Worm (Caenorhabditis elegans) whole organism, early embryonic: ENCODE data around the gene Y57G11A.4.
A peak's percentile ranks its signal among the peaks of the same experiment; 100 is the strongest.

Experiments
- B0310.2 ChIP-seq: sonication (generic microtip); optimal IDR thresholded peaks from 2 replicates; lab custom pipeline; 2016; ENCODE audit warnings: mild to moderate bottlenecking, missing genetic modification characterization, missing compliant biosample characterization
- F13C5.2 ChIP-seq: sonication (generic microtip); optimal IDR thresholded peaks from 2 replicates; lab custom pipeline; 2017; ENCODE audit warnings: mild to moderate bottlenecking, missing genetic modification characterization, inconsistent platforms, missing compliant biosample characterization
- aly-1 ChIP-seq: sonication (generic microtip); optimal IDR thresholded peaks from 2 replicates; lab custom pipeline; 2016; ENCODE audit warnings: missing genetic modification characterization, missing compliant biosample characterization
- ama-1 ChIP-seq: fragments of 150-350 bp; optimal IDR thresholded peaks from 2 replicates; lab custom pipeline; 2014
- ceh-13 ChIP-seq: fragments of 200-800 bp; sonication (Bioruptor generic); optimal IDR thresholded peaks from 2 replicates; lab custom pipeline; 2018; ENCODE audit warnings: mild to moderate bottlenecking, missing genetic modification characterization, missing compliant biosample characterization
- ceh-36 ChIP-seq: sonication (generic microtip); optimal IDR thresholded peaks from 2 replicates; lab custom pipeline; 2016; ENCODE audit warnings: missing genetic modification characterization, inconsistent platforms, missing compliant biosample characterization
- ets-7 ChIP-seq: sonication (generic microtip); optimal IDR thresholded peaks from 2 replicates; lab custom pipeline; 2016; ENCODE audit warnings: missing genotype, missing genetic modification characterization, missing compliant biosample characterization
- flt-1 ChIP-seq: fragments of 200-800 bp; sonication (Bioruptor generic); IDR thresholded peaks from 2 replicates; pipeline ENCODE4 v1.3.6; 2022; ENCODE audit warnings: missing genetic modification characterization, missing compliant biosample characterization
- hmbx-1 ChIP-seq: sonication (generic microtip); optimal IDR thresholded peaks from 2 replicates; lab custom pipeline; 2016; ENCODE audit warnings: mild to moderate bottlenecking, missing genetic modification characterization, missing compliant biosample characterization
- hmg-4 ChIP-seq: fragments of 200-800 bp; sonication (Bioruptor generic); optimal IDR thresholded peaks from 2 replicates; lab custom pipeline; 2018; ENCODE audit warnings: mild to moderate bottlenecking, missing genetic modification characterization, missing compliant biosample characterization
- hnd-1 ChIP-seq: sonication (generic microtip); optimal IDR thresholded peaks from 2 replicates; lab custom pipeline; 2016; ENCODE audit warnings: missing genetic modification characterization, missing compliant biosample characterization
- pes-1 ChIP-seq: fragments of 200-800 bp; sonication (Bioruptor generic); IDR thresholded peaks from 2 replicates; pipeline ENCODE4 v1.3.6; 2022; ENCODE audit warnings: missing genetic modification reagents, missing genetic modification characterization, missing compliant biosample characterization
- scrt-1 ChIP-seq: fragments of 200-800 bp; sonication (Bioruptor generic); IDR thresholded peaks from 2 replicates; pipeline ENCODE4 v1.3.6; 2022; ENCODE audit warnings: missing genetic modification characterization, missing compliant biosample characterization
- sea-1 ChIP-seq: fragments of 200-800 bp; sonication (Bioruptor generic); conservative IDR thresholded peaks from 2 replicates; pipeline ENCODE4 v1.3.6; 2022; ENCODE audit warnings: missing genetic modification characterization, missing compliant biosample characterization
- tbx-11 ChIP-seq: fragments of 200-800 bp; sonication (Bioruptor generic); IDR thresholded peaks from 2 replicates; pipeline ENCODE4 v1.3.6; 2022; ENCODE audit warnings: missing genetic modification characterization, missing compliant biosample characterization
- tbx-37 ChIP-seq: fragments of 200-800 bp; sonication (Bioruptor generic); conservative IDR thresholded peaks from 2 replicates; pipeline ENCODE4 v1.3.6; 2022; ENCODE audit warnings: missing genetic modification reagents, missing genetic modification characterization, missing compliant biosample characterization
- tra-4 ChIP-seq: sonication (generic microtip); optimal IDR thresholded peaks from 2 replicates; lab custom pipeline; 2017; ENCODE audit warnings: missing genetic modification characterization, missing compliant biosample characterization

The Y57G11A.4 gene

DNA sequence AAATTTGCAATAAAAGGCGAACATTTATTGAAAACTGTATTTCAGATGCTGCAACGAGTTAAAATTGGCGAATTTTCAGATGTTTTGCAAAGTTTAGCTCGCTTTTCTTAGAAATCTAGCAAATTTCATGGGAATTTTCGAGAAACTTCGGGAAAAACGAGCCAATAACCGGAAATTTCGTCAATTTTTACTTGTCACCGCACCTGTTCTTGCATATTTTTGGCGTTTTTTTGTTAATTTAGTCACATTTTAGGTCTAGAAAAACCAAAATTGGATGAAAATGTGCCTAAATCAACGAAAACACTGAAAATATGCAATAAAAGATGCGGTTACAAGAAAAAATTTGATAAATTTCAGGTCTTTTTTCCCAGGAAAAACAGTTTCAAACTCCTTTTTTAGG, 15.2 kb upstream of the Y57G11A.4 start:
- no peak for TF ChIP-seq ets-7 (tag; lab: Kevin White, UChicago)
- TF ChIP-seq hmg-4: no peak
- TF ChIP-seq tbx-11 (GFP tag; lab: Robert Waterston, UW): no peak
- no peak for TF ChIP-seq pes-1 (GFP tag; lab: Robert Waterston, UW)
- TF ChIP-seq hnd-1: no peak
- no peak for TF ChIP-seq sea-1 (GFP tag; lab: Robert Waterston, UW)
- no peak for TF ChIP-seq tra-4
- no peak for TF ChIP-seq ceh-13 (GFP tag; lab: Kevin White, UChicago)
- TF ChIP-seq tbx-37 (GFP tag; lab: Robert Waterston, UW): no peak
- TF ChIP-seq flt-1: no peak
- TF ChIP-seq F13C5.2 (tag; lab: Kevin White, UChicago): no peak
- no peak for TF ChIP-seq B0310.2 (tag; lab: Kevin White, UChicago)
- TF ChIP-seq ceh-36 (tag; lab: Kevin White, UChicago): no peak
- no peak for TF ChIP-seq aly-1 (tag; lab: Kevin White, UChicago)
- no peak for TF ChIP-seq scrt-1
- no peak for TF ChIP-seq hmbx-1
- TF ChIP-seq ama-1 (lab: Kevin White, UChicago): no peak

DNA sequence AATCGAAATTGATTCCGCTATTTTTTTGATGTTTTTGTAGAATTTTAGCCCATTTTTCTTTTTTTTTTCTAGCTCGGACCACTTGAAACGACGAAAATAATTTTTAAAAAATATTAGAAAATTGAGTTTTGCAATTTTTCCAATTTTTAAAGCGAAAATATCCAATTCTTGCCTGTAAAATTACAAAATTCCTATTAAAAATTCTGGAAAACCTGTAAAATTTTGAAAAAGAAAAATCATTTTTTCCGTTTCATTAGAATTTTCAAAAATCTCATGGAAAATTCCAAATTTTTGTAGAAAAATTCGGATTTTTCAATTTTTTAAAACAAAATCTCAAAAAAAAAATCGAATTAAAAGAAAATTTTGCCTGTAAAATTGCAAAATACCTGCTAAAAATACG, 13.1 kb upstream of the Y57G11A.4 start:
- TF ChIP-seq tbx-37 (GFP tag; lab: Robert Waterston, UW): no peak
- TF ChIP-seq ets-7 (tag; lab: Kevin White, UChicago): no peak
- TF ChIP-seq hmg-4: no peak
- TF ChIP-seq F13C5.2 (tag; lab: Kevin White, UChicago): no peak
- TF ChIP-seq B0310.2 (tag; lab: Kevin White, UChicago): no peak
- no peak for TF ChIP-seq hnd-1
- TF ChIP-seq pes-1 (GFP tag; lab: Robert Waterston, UW): no peak
- TF ChIP-seq aly-1 (tag; lab: Kevin White, UChicago): no peak
- no peak for TF ChIP-seq sea-1 (GFP tag; lab: Robert Waterston, UW)
- no peak for TF ChIP-seq scrt-1
- no peak for TF ChIP-seq flt-1
- no peak for TF ChIP-seq ceh-36 (tag; lab: Kevin White, UChicago)
- TF ChIP-seq hmbx-1: no peak
- no peak for TF ChIP-seq tra-4
- no peak for TF ChIP-seq ama-1 (lab: Kevin White, UChicago)
- TF ChIP-seq ceh-13 (GFP tag; lab: Kevin White, UChicago): no peak

DNA sequence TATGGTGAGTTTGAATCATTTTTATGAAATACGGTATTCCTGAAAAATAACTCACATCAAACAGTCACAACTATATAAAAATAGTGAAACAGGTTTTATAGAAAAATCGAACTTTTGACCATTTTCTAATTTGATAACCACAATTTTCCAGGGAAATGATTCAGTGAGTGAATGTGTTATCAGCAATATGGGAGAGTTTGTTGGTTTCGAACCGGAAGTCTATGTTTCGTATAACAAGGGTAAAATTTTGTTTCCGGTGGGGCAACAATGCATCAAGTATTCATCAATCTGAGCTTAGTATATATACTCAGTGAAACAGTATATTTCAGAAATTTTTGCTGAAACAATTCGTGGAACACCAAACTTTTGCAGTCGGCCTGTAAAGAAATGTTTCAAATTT, 1.3 kb downstream of the Y57G11A.4 start:
- TF ChIP-seq tbx-11 (GFP tag; lab: Robert Waterston, UW) (no peak), ceh-36 (tag; lab: Kevin White, UChicago) (no peak), ets-7 (tag; lab: Kevin White, UChicago) (no peak), ama-1 (lab: Kevin White, UChicago) (no peak), B0310.2 (tag; lab: Kevin White, UChicago) (no peak), scrt-1 (no peak), flt-1 (no peak), aly-1 (tag; lab: Kevin White, UChicago) (no peak), tbx-37 (GFP tag; lab: Robert Waterston, UW) (no peak), hnd-1 (no peak), pes-1 (GFP tag; lab: Robert Waterston, UW) (no peak), tra-4 (no peak), hmg-4 (no peak), ceh-13 (GFP tag; lab: Kevin White, UChicago) (no peak), F13C5.2 (tag; lab: Kevin White, UChicago) (no peak)

DNA sequence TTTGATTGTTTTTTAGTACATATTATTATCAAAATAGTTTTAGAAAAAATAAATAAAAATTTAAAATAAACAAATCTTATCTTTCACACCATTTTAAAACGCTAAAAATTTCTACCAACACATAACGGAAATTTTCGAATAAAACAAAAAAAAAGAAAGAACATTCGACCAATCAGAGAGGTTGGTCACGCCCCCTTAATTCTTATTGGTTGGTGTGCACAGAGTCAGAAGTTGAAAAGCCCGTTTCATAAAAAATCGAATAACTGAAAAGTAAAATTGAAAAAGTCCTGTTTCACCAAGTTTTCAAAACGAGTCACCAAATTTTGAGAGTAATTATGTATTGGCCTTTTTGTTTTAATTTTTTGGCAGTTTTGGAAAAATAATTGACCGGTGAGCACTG, 9.1 kb downstream of the Y57G11A.4 start:
- TF ChIP-seq scrt-1 (no peak), sea-1 (GFP tag; lab: Robert Waterston, UW) (no peak), pes-1 (GFP tag; lab: Robert Waterston, UW) (no peak), ceh-36 (tag; lab: Kevin White, UChicago) (no peak), flt-1 (no peak), F13C5.2 (tag; lab: Kevin White, UChicago) (no peak), hmbx-1 (no peak), tbx-11 (GFP tag; lab: Robert Waterston, UW) (no peak), hnd-1 (no peak), B0310.2 (tag; lab: Kevin White, UChicago) (no peak), tra-4 (no peak), tbx-37 (GFP tag; lab: Robert Waterston, UW) (no peak), aly-1 (tag; lab: Kevin White, UChicago) (no peak), ama-1 (lab: Kevin White, UChicago) (no peak)

DNA sequence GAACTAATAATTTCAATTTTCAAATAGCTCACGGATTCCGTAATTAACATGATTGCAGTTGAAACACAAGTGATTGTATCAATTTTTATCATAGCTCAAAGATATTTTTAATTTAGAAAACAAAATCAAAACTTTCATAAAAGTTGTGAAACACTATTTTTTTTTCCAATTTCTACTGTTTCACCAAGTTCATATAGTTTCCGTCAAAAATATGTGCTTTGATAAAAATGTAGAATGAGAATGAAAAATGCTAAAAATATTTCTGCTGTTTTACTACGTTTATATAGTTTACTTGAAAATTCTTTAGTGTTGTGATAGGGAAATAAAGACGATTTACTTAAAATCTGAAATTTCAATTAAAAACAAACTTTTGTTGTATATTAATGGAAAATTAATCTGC, 13.4 kb downstream of the Y57G11A.4 start:
- TF ChIP-seq aly-1 (tag; lab: Kevin White, UChicago) (no peak), ceh-36 (tag; lab: Kevin White, UChicago) (no peak), pes-1 (GFP tag; lab: Robert Waterston, UW) (no peak), tbx-37 (GFP tag; lab: Robert Waterston, UW) (no peak), hnd-1 (no peak), scrt-1 (no peak), ets-7 (tag; lab: Kevin White, UChicago) (no peak), tbx-11 (GFP tag; lab: Robert Waterston, UW) (no peak), F13C5.2 (tag; lab: Kevin White, UChicago) (no peak), hmbx-1 (no peak), hmg-4 (no peak), B0310.2 (tag; lab: Kevin White, UChicago) (no peak), ama-1 (lab: Kevin White, UChicago) (no peak), sea-1 (GFP tag; lab: Robert Waterston, UW) (no peak), tra-4 (no peak)

DNA sequence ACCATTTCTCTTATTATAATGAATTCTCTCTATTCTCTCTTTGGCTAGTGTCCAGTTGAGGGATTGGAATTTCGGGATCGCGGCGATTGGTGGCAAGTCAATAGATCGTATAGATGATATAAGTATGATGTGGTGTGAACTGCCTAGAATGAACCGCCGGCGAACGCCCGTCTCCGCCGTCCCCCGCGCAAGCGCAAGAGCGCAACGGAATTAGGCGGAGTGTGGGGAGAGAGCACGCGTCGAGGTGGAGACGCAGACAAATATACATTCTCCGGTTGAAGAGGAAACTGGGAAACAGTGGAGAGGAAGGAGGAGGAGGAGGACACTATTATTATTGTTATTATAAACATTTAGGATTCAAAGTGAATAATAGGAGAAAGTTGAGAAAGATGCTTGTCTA, 14.4 kb downstream of the Y57G11A.4 start:
- TF ChIP-seq scrt-1: 0 out of 2 replicates have a peak, but pooled peaks have one; percentile 13
- no peak for TF ChIP-seq tra-4

DNA sequence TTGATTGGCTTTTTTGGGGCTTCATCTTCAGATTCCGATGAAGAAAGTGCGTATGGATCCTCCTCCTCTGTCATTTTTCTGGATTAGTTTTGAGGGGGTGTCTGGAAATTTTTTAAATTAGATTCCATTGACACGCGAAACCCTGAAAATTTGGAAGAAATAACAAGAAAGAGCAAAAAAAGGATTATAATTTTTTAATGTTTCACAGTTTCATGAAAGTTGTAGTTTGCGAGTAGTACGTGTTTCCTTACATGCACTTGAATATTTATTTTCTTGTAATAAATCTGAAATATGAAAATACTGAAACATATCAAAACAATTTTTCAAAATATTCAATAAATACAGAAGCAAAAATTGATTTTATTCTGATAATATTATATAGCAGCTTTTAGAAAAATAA, 23.0 kb downstream of the Y57G11A.4 start, which contains the start of gene tag-273:
Gene tag-273 (minus strand): TSS at position 101 of the 400 bp plus-strand sequence.
- TF ChIP-seq sea-1 (GFP tag; lab: Robert Waterston, UW) (no peak), ets-7 (tag; lab: Kevin White, UChicago) (no peak), ceh-13 (GFP tag; lab: Kevin White, UChicago) (no peak), hmbx-1 (no peak), ceh-36 (tag; lab: Kevin White, UChicago) (no peak), tra-4 (no peak), B0310.2 (tag; lab: Kevin White, UChicago) (no peak), flt-1 (no peak), aly-1 (tag; lab: Kevin White, UChicago) (no peak), ama-1 (lab: Kevin White, UChicago) (no peak), hnd-1 (no peak), tbx-37 (GFP tag; lab: Robert Waterston, UW) (no peak), tbx-11 (GFP tag; lab: Robert Waterston, UW) (no peak), scrt-1 (no peak), hmg-4 (no peak), F13C5.2 (tag; lab: Kevin White, UChicago) (no peak), pes-1 (GFP tag; lab: Robert Waterston, UW) (no peak)
